Fruit fly (Drosophila melanogaster): ENCODE results near the gene CG11369.

Gene CG11369

dm6 chrX:7616920-7617319, 42.8 kb downstream of the CG11369 start (continued):
- no peak for TF ChIP-seq Atf3 (GFP tag; optimal IDR thresholded peaks at IDR 0.05)
- peak; percentile 29 for TF ChIP-seq CG17829 (tag; optimal IDR thresholded peaks at IDR 0.05)
- TF ChIP-seq Vsx1 (GFP tag; optimal IDR thresholded peaks at IDR 0.05) = no peak
- TF ChIP-seq ham (GFP tag; IDR thresholded peaks at IDR 0.05) = no peak
- TF ChIP-seq CG6272 (GFP tag; IDR thresholded peaks at IDR 0.05) = 0 out of 2 replicates have a peak, but pooled peaks have one; percentile 21
- TF ChIP-seq CG6765 (GFP tag; optimal IDR thresholded peaks at IDR 0.05) = no peak
- TF ChIP-seq Dp (GFP tag; optimal IDR thresholded peaks at IDR 0.05) = no peak
- no peak for TF ChIP-seq fd3F (GFP tag; optimal IDR thresholded peaks at IDR 0.05)
- TF ChIP-seq crol (GFP tag; IDR thresholded peaks at IDR 0.05) = no peak
- no peak for TF ChIP-seq maf-S (GFP tag; optimal IDR thresholded peaks at IDR 0.05)
- peak; percentile 36 for TF ChIP-seq CG10654 (GFP tag; optimal IDR thresholded peaks at IDR 0.05)
- no peak for TF ChIP-seq CG6654 (GFP tag; optimal IDR thresholded peaks at IDR 0.05)
- TF ChIP-seq zfh1 (GFP tag; IDR thresholded peaks at IDR 0.05) = peak; percentile 80
- peak; percentile 51; the same call in 1 of the 3 replicates for TF ChIP-seq so (GFP tag; IDR thresholded peaks at IDR 0.05)
- TF ChIP-seq scrt (GFP tag; optimal IDR thresholded peaks at IDR 0.05) = peak; percentile 1
- TF ChIP-seq Max (GFP tag; optimal IDR thresholded peaks at IDR 0.05) = peak; percentile 21
- no peak for TF ChIP-seq dan (GFP tag; IDR thresholded peaks at IDR 0.05)
- TF ChIP-seq dati (GFP tag; IDR thresholded peaks at IDR 0.05) = no peak
- peak; percentile 49; the same call in 1 of the 2 replicates for TF ChIP-seq Atf6 (GFP tag; IDR thresholded peaks at IDR 0.05)
- peak; percentile 55 for TF ChIP-seq stc (GFP tag; IDR thresholded peaks at IDR 0.05)
- TF ChIP-seq B-H2 (GFP tag; optimal IDR thresholded peaks at IDR 0.05) = no peak
- peak; percentile 21 for TF ChIP-seq Abd-B (GFP tag; optimal IDR thresholded peaks at IDR 0.05)
- peak; percentile 30 for TF ChIP-seq CG9817 (tag; optimal IDR thresholded peaks at IDR 0.05)
- no peak for TF ChIP-seq MESR4 (GFP tag; optimal IDR thresholded peaks at IDR 0.05)
- TF ChIP-seq Dip3 (GFP tag; optimal IDR thresholded peaks at IDR 0.05) = no peak
- peak; percentile 71; the same call in 1 of the 2 replicates for TF ChIP-seq chm (GFP tag; IDR thresholded peaks at IDR 0.05)
- no peak for TF ChIP-seq cg (GFP tag; optimal IDR thresholded peaks at IDR 0.05)
- peak; percentile 52 for TF ChIP-seq CG4820 (GFP tag; optimal IDR thresholded peaks at IDR 0.05)
- TF ChIP-seq Hand (GFP tag; optimal IDR thresholded peaks at IDR 0.05) = no peak
- TF ChIP-seq CG6689 (GFP tag; IDR thresholded peaks at IDR 0.05) = peak; percentile 68
- TF ChIP-seq amos (GFP tag; IDR thresholded peaks at IDR 0.05; ENCODE audit: partially characterized antibody) = no peak
- no peak for TF ChIP-seq Taf1 (GFP tag; IDR thresholded peaks at IDR 0.05)
- TF ChIP-seq HmgZ (tag; optimal IDR thresholded peaks at IDR 0.05) = no peak
- no peak for TF ChIP-seq ftz-f1 (GFP tag; optimal IDR thresholded peaks at IDR 0.05)
- TF ChIP-seq CG11696 (GFP tag; IDR thresholded peaks at IDR 0.05) = 0 out of 2 replicates have a peak, but pooled peaks have one; percentile 28
- peak; percentile 64 for TF ChIP-seq az2 (GFP tag; optimal IDR thresholded peaks at IDR 0.05)
- no peak for TF ChIP-seq CG34224 (GFP tag; IDR thresholded peaks at IDR 0.05; ENCODE audit: partially characterized antibody)
- no peak for TF ChIP-seq wdn (GFP tag; IDR thresholded peaks at IDR 0.05)
- no peak for TF ChIP-seq CG17912 (GFP tag; optimal IDR thresholded peaks at IDR 0.05)
- no peak for TF ChIP-seq CG5180 (GFP tag; optimal IDR thresholded peaks at IDR 0.05)
- TF ChIP-seq CG12744 (GFP tag; optimal IDR thresholded peaks at IDR 0.05) = no peak
- TF ChIP-seq stwl (tag; optimal IDR thresholded peaks at IDR 0.05) = no peak
- peak; percentile 71 for TF ChIP-seq croc (GFP tag; conservative IDR thresholded peaks at IDR 0.05)
- TF ChIP-seq CG17612 (GFP tag; IDR thresholded peaks at IDR 0.05) = no peak
- TF ChIP-seq jigr1 (GFP tag; IDR thresholded peaks at IDR 0.05) = no peak
- peak; percentile 68 for TF ChIP-seq Ptx1 (GFP tag; IDR thresholded peaks at IDR 0.05)
- no peak for TF ChIP-seq Side (GFP tag; optimal IDR thresholded peaks at IDR 0.05)
- peak; percentile 67 for TF ChIP-seq H2.0 (GFP tag; IDR thresholded peaks at IDR 0.05)
- TF ChIP-seq ci (GFP tag; IDR thresholded peaks at IDR 0.05) = peak; percentile 81
- peak; percentile 80 for TF ChIP-seq unpg (GFP tag; optimal IDR thresholded peaks at IDR 0.05)
- TF ChIP-seq tna (GFP tag; IDR thresholded peaks at IDR 0.05; ENCODE audit: partially characterized antibody) = no peak
- peak; percentile 61 for TF ChIP-seq CG15269 (tag; optimal IDR thresholded peaks at IDR 0.05)
